Fruit fly (Drosophila melanogaster): ENCODE results near the gene step.

The step gene

dm6 chr2L:21786991-21787390 lies 29.7 kb upstream of the step start (continued):
- TF ChIP-seq Nf-YB (GFP tag; optimal IDR thresholded peaks at IDR 0.05), result peak; percentile 16
- TF ChIP-seq CG34422 (GFP tag; IDR thresholded peaks at IDR 0.05), result peak; percentile 50; the same call in 1 of the 3 replicates
- TF ChIP-seq prd (optimal IDR thresholded peaks at IDR 0.05), result no peak
- TF ChIP-seq prd (GFP tag; IDR thresholded peaks at IDR 0.05), result peak; percentile 67; the same call in 2 of the 3 replicates
- TF ChIP-seq peb (GFP tag; IDR thresholded peaks at IDR 0.05), result 0 out of 2 replicates have a peak, but pooled peaks have one; percentile 19
- TF ChIP-seq org-1 (GFP tag; optimal IDR thresholded peaks at IDR 0.05), result peak; percentile 15
- TF ChIP-seq dysf (GFP tag; IDR thresholded peaks at IDR 0.05), result peak; percentile 75
- TF ChIP-seq CG9817 (tag; optimal IDR thresholded peaks at IDR 0.05), result peak; percentile 43
- no peak for TF ChIP-seq emc (GFP tag; optimal IDR thresholded peaks at IDR 0.05)
- peak; percentile 21 for TF ChIP-seq NK7.1 (GFP tag; optimal IDR thresholded peaks at IDR 0.05)
- TF ChIP-seq ftz-f1 (GFP tag; optimal IDR thresholded peaks at IDR 0.05), result no peak
- peak; percentile 67 for TF ChIP-seq HLH3B (GFP tag; IDR thresholded peaks at IDR 0.05)
- peak; percentile 46 for TF ChIP-seq PHDP (tag; optimal IDR thresholded peaks at IDR 0.05)
- peak; percentile 38 for TF ChIP-seq oc (tag; optimal IDR thresholded peaks at IDR 0.05)
- TF ChIP-seq bab2 (GFP tag; optimal IDR thresholded peaks at IDR 0.05), result peak; percentile 54
- peak; percentile 26; the same call in 1 of the 3 replicates for TF ChIP-seq CG11695 (GFP tag; IDR thresholded peaks at IDR 0.05)
- TF ChIP-seq pum (GFP tag; optimal IDR thresholded peaks at IDR 0.05), result peak; percentile 40
- peak; percentile 67 for TF ChIP-seq lilli (GFP tag; optimal IDR thresholded peaks at IDR 0.05)
- TF ChIP-seq Ravus (GFP tag; IDR thresholded peaks at IDR 0.05), result no peak
- peak; percentile 54 for TF ChIP-seq Ada2b (GFP tag; IDR thresholded peaks at IDR 0.05)
- no peak for TF ChIP-seq CG4404 (GFP tag; IDR thresholded peaks at IDR 0.05)
- peak; percentile 68 for TF ChIP-seq CG2120 (GFP tag; optimal IDR thresholded peaks at IDR 0.05)
- TF ChIP-seq zfh1 (GFP tag; IDR thresholded peaks at IDR 0.05), result peak; percentile 73; the same call in 2 of the 3 replicates
- TF ChIP-seq Atf3 (GFP tag; optimal IDR thresholded peaks at IDR 0.05), result peak; percentile 8
- peak; percentile 39 for TF ChIP-seq ewg (GFP tag; optimal IDR thresholded peaks at IDR 0.05)
- peak; percentile 20 for TF ChIP-seq CG8944 (GFP tag; optimal IDR thresholded peaks at IDR 0.05)
- no peak for TF ChIP-seq cad (GFP tag; optimal IDR thresholded peaks at IDR 0.05)
- TF ChIP-seq nmo (GFP tag; optimal IDR thresholded peaks at IDR 0.05), result peak; percentile 52
- TF ChIP-seq gce (GFP tag; IDR thresholded peaks at IDR 0.05), result 0 out of 3 replicates have a peak, but pooled peaks have one; percentile 53
- TF ChIP-seq ttk (GFP tag; IDR thresholded peaks at IDR 0.05), result peak; percentile 49
- TF ChIP-seq GATAe (GFP tag; conservative IDR thresholded peaks at IDR 0.05), result no peak
- TF ChIP-seq CG12942 (GFP tag; optimal IDR thresholded peaks at IDR 0.05), result peak; percentile 5
- no peak for TF ChIP-seq CG18619 (GFP tag; optimal IDR thresholded peaks at IDR 0.05)
- peak; percentile 65 for TF ChIP-seq CG13624 (GFP tag; optimal IDR thresholded peaks at IDR 0.05)
- TF ChIP-seq CG31224 (GFP tag; IDR thresholded peaks at IDR 0.05), result no peak
- TF ChIP-seq H15 (GFP tag; IDR thresholded peaks at IDR 0.05), result peak; percentile 51; the same call in 1 of the 3 replicates
- peak; percentile 33; the same call in 1 of the 2 replicates for TF ChIP-seq chm (GFP tag; IDR thresholded peaks at IDR 0.05)
- TF ChIP-seq tup (GFP tag; optimal IDR thresholded peaks at IDR 0.05), result peak; percentile 18
- TF ChIP-seq gcm (GFP tag; optimal IDR thresholded peaks at IDR 0.05), result no peak
- peak; percentile 42 for TF ChIP-seq Deaf1 (tag; optimal IDR thresholded peaks at IDR 0.05)
- TF ChIP-seq Hsf (GFP tag; optimal IDR thresholded peaks at IDR 0.05), result peak; percentile 52
- TF ChIP-seq CG7357 (GFP tag; IDR thresholded peaks at IDR 0.05), result peak; percentile 29; the same call in 1 of the 3 replicates
- no peak for TF ChIP-seq CG4282 (GFP tag; optimal IDR thresholded peaks at IDR 0.05)
- peak; percentile 34 for TF ChIP-seq CG15601 (tag; optimal IDR thresholded peaks at IDR 0.05)
- no peak for TF ChIP-seq Lhr (GFP tag; optimal IDR thresholded peaks at IDR 0.05)
- no peak for TF ChIP-seq Atf-2 (GFP tag; optimal IDR thresholded peaks at IDR 0.05)
- TF ChIP-seq CG2889 (GFP tag; IDR thresholded peaks at IDR 0.05), result no peak; the same call in 2 of the 3 replicates
- TF ChIP-seq jing (GFP tag; optimal IDR thresholded peaks at IDR 0.05), result peak; percentile 19
- peak; percentile 17 for TF ChIP-seq CG12155 (GFP tag; optimal IDR thresholded peaks at IDR 0.05)
- peak; percentile 55 for TF ChIP-seq pnt (GFP tag; optimal IDR thresholded peaks at IDR 0.05)
- TF ChIP-seq Hr3 (GFP tag; optimal IDR thresholded peaks at IDR 0.05), result peak; percentile 1
- TF ChIP-seq Hr78 (GFP tag; optimal IDR thresholded peaks at IDR 0.05), result no peak
